Worm (Caenorhabditis elegans) whole organism, L4/young adult: ENCODE results near the gene col-173.

Source experiments
- dao-5 ChIP-seq: sonication (generic microtip); optimal IDR thresholded peaks from 2 replicates; lab custom pipeline; 2016; ENCODE audit warnings: missing genotype, missing genetic modification characterization, moderate library complexity, missing compliant biosample characterization
- him-1 ChIP-seq: sonication (generic microtip); optimal IDR thresholded peaks from 2 replicates; lab custom pipeline; 2016; ENCODE audit warnings: missing genotype, missing genetic modification reagents, missing genetic modification characterization, missing compliant biosample characterization

ce11 chrX:6905581-6905980 lies 28.2 kb upstream of the col-173 start:
- no peak for TF ChIP-seq dao-5 (tag; lab: Kevin White, UChicago)
- TF ChIP-seq him-1 (tag; lab: Kevin White, UChicago): no peak
